Fruit fly (Drosophila melanogaster) whole organism, embryonic: Measurements from ENCODE around the gene Ilp4.

ENCODE experiments used
- Aef1 ChIP-seq: fragments of 200-800 bp; sonication (Bioruptor generic); IDR thresholded peaks from 3 replicates; pipeline ENCODE4 v1.3.6; 2022; ENCODE audit warnings: missing biosample characterization, missing genetic modification characterization
- BtbVII ChIP-seq: fragments of 200-800 bp; sonication (Bioruptor generic); optimal IDR thresholded peaks from 3 replicates; lab custom pipeline; 2017; ENCODE audit warnings: missing biosample characterization, mild to moderate bottlenecking, missing genetic modification characterization
- CG10543 ChIP-seq: fragments of 200-800 bp; sonication (Bioruptor generic); optimal IDR thresholded peaks from 3 replicates; lab custom pipeline; 2017; ENCODE audit warnings: missing biosample characterization, mild to moderate bottlenecking, missing genetic modification characterization, moderate library complexity
- CG10979 ChIP-seq: fragments of 200-800 bp; sonication (Bioruptor generic); optimal IDR thresholded peaks from 2 replicates; lab custom pipeline; 2018; ENCODE audit warnings: missing biosample characterization, mild to moderate bottlenecking, missing genetic modification characterization, moderate library complexity
- CG1233 ChIP-seq: fragments of 200-800 bp; sonication (Bioruptor generic); optimal IDR thresholded peaks from 4 replicates; lab custom pipeline; 2018; ENCODE audit warnings: missing biosample characterization, mild to moderate bottlenecking, missing genetic modification characterization
- CG14965 ChIP-seq: fragments of 200-800 bp; sonication (Bioruptor generic); optimal IDR thresholded peaks from 2 replicates; lab custom pipeline; 2016; ENCODE audit warnings: missing biosample characterization, missing genetic modification characterization, borderline replicate concordance
- CG17568 ChIP-seq: fragments of 200-800 bp; sonication (Bioruptor generic); optimal IDR thresholded peaks from 2 replicates; lab custom pipeline; 2018; ENCODE audit warnings: missing biosample characterization, mild to moderate bottlenecking, missing genetic modification characterization, moderate library complexity
- CG30431 ChIP-seq: fragments of 200-800 bp; sonication (Bioruptor generic); optimal IDR thresholded peaks from 2 replicates; lab custom pipeline; 2017; ENCODE audit warnings: missing biosample characterization, missing genetic modification characterization
- CG4730 ChIP-seq: fragments of 200-800 bp; sonication (Bioruptor generic); IDR thresholded peaks from 2 replicates; pipeline ENCODE4 v1.3.6; 2022; ENCODE audit warnings: missing biosample characterization, missing genetic modification characterization
- CG5245 ChIP-seq: fragments of 200-800 bp; sonication (Bioruptor generic); optimal IDR thresholded peaks from 3 replicates; lab custom pipeline; 2016; ENCODE audit warnings: missing biosample characterization, missing genetic modification characterization
- CG6272 ChIP-seq: fragments of 200-800 bp; sonication (Bioruptor generic); IDR thresholded peaks from 2 replicates; pipeline ENCODE4 v1.3.6; 2022; ENCODE audit warnings: missing biosample characterization, missing genetic modification characterization
- CG6813 ChIP-seq: fragments of 200-800 bp; sonication (Bioruptor generic); optimal IDR thresholded peaks from 2 replicates; lab custom pipeline; 2017; ENCODE audit warnings: missing biosample characterization, missing genetic modification characterization, mild to moderate bottlenecking, moderate library complexity, missing genetic modification reagents
- CG7786 ChIP-seq: fragments of 200-800 bp; sonication (Bioruptor generic); optimal IDR thresholded peaks from 2 replicates; lab custom pipeline; 2016; ENCODE audit warnings: missing biosample characterization, missing genetic modification characterization
- CG8089 ChIP-seq: fragments of 200-800 bp; sonication (Bioruptor generic); optimal IDR thresholded peaks from 3 replicates; lab custom pipeline; 2016; ENCODE audit warnings: missing biosample characterization, missing genetic modification characterization
- CG8281 ChIP-seq: fragments of 200-800 bp; sonication (Bioruptor generic); optimal IDR thresholded peaks from 2 replicates; lab custom pipeline; 2018; ENCODE audit warnings: missing biosample characterization, mild to moderate bottlenecking, missing genetic modification characterization, moderate library complexity
- CG8924 ChIP-seq: fragments of 200-800 bp; optimal IDR thresholded peaks from 3 replicates; lab custom pipeline; 2019; ENCODE audit warnings: missing biosample characterization, mild to moderate bottlenecking, missing genetic modification characterization, moderate library complexity
- CG9817 ChIP-seq: fragments of 200-800 bp; sonication (Bioruptor generic); optimal IDR thresholded peaks from 2 replicates; lab custom pipeline; 2018; ENCODE audit warnings: missing biosample characterization, mild to moderate bottlenecking, missing genetic modification characterization, moderate library complexity
- Dbx ChIP-seq: fragments of 200-800 bp; sonication (Bioruptor generic); IDR thresholded peaks from 3 replicates; pipeline ENCODE4 v1.3.6; 2022; ENCODE audit warnings: missing biosample characterization, missing genetic modification characterization
- Deaf1 ChIP-seq: fragments of 200-800 bp; optimal IDR thresholded peaks from 3 replicates; lab custom pipeline; 2019; ENCODE audit warnings: missing biosample characterization, mild to moderate bottlenecking, missing genetic modification characterization, moderate library complexity
- Fer2 ChIP-seq: fragments of 200-800 bp; sonication (Bioruptor generic); optimal IDR thresholded peaks from 2 replicates; lab custom pipeline; 2018; ENCODE audit warnings: missing biosample characterization, mild to moderate bottlenecking, missing genetic modification characterization, moderate library complexity
- H2.0 ChIP-seq: fragments of 200-800 bp; sonication (Bioruptor generic); IDR thresholded peaks from 2 replicates; pipeline ENCODE4 v1.3.6; 2022; ENCODE audit warnings: missing biosample characterization, missing genetic modification characterization
- HLH3B ChIP-seq: fragments of 200-800 bp; sonication (Bioruptor generic); IDR thresholded peaks from 2 replicates; pipeline ENCODE4 v1.3.6; 2022; ENCODE audit warnings: missing biosample characterization, missing genetic modification characterization
- MBD-R2 ChIP-seq: fragments of 200-800 bp; sonication (Bioruptor generic); IDR thresholded peaks from 2 replicates; pipeline ENCODE4 v1.3.6; 2022; ENCODE audit warnings: missing biosample characterization, missing genetic modification characterization
- Max ChIP-seq: fragments of 200-800 bp; sonication (Bioruptor generic); optimal IDR thresholded peaks from 2 replicates; lab custom pipeline; 2016; ENCODE audit warnings: missing biosample characterization, mild to moderate bottlenecking, missing genetic modification characterization
- Med ChIP-seq: fragments of 200-800 bp; sonication (Bioruptor generic); peaks from one replicate; lab custom pipeline; 2016; ENCODE audit warnings: missing biosample characterization, missing genetic modification characterization, mild to moderate bottlenecking, inconsistent platforms, moderate library complexity
- Meics ChIP-seq: fragments of 200-800 bp; sonication (Bioruptor generic); optimal IDR thresholded peaks from 2 replicates; lab custom pipeline; 2017; ENCODE audit warnings: missing biosample characterization, mild to moderate bottlenecking, missing genetic modification characterization
- Pdp1 ChIP-seq, 2 experiments: fragments of 200-800 bp; sonication (Bioruptor generic); optimal IDR thresholded peaks; 3 replicates each; lab custom pipeline; 2016; ENCODE audit warnings: missing biosample characterization in 2 of 2, missing genetic modification characterization in 2 of 2, mild to moderate bottlenecking in 1 of 2, moderate library complexity in 1 of 2
- TFAM ChIP-seq: fragments of 200-800 bp; sonication (Bioruptor generic); optimal IDR thresholded peaks from 2 replicates; lab custom pipeline; 2017; ENCODE audit warnings: missing biosample characterization, missing genetic modification characterization, inconsistent platforms
- cas ChIP-seq: fragments of 200-800 bp; sonication (Bioruptor generic); IDR thresholded peaks from 2 replicates; pipeline ENCODE4 v1.3.6; 2022; ENCODE audit warnings: missing biosample characterization, missing genetic modification characterization
- cwo ChIP-seq: fragments of 200-800 bp; sonication (Bioruptor generic); optimal IDR thresholded peaks from 3 replicates; lab custom pipeline; 2017; ENCODE audit warnings: missing biosample characterization, missing genetic modification characterization, mild to moderate bottlenecking, moderate library complexity, missing genetic modification reagents
- dmrt99B ChIP-seq: fragments of 200-800 bp; sonication (Bioruptor generic); optimal IDR thresholded peaks from 2 replicates; lab custom pipeline; 2018; ENCODE audit warnings: missing biosample characterization, mild to moderate bottlenecking, missing genetic modification characterization, moderate library complexity
- esg ChIP-seq: fragments of 200-800 bp; sonication (Bioruptor generic); conservative IDR thresholded peaks from 2 replicates; pipeline ENCODE4 v1.3.6; 2022; ENCODE audit warnings: missing biosample characterization, missing genetic modification characterization
- eve ChIP-seq, 2 experiments: fragments of >200 bp; optimal IDR thresholded peaks; 2 replicates each; lab custom pipeline; 2017; ENCODE audit warnings: missing biosample characterization in 2 of 2, missing genetic modification characterization in 2 of 2
- ewg ChIP-seq: fragments of 200-800 bp; sonication (Bioruptor generic); optimal IDR thresholded peaks from 3 replicates; lab custom pipeline; 2017; ENCODE audit warnings: mild to moderate bottlenecking, missing biosample characterization, missing genetic modification reagents, missing genetic modification characterization
- her ChIP-seq: fragments of 200-800 bp; sonication (Bioruptor generic); optimal IDR thresholded peaks from 2 replicates; lab custom pipeline; 2016; ENCODE audit warnings: missing biosample characterization, missing genetic modification characterization
- jigr1 ChIP-seq: fragments of 200-800 bp; sonication (Bioruptor generic); IDR thresholded peaks from 3 replicates; pipeline ENCODE4 v1.3.6; 2022; ENCODE audit warnings: missing biosample characterization, missing genetic modification characterization
- ken ChIP-seq: fragments of 200-800 bp; sonication (Bioruptor generic); IDR thresholded peaks from 3 replicates; pipeline ENCODE4 v1.3.6; 2022; ENCODE audit warnings: missing biosample characterization, missing genetic modification characterization
- knrl ChIP-seq: fragments of 200-800 bp; sonication (Bioruptor generic); IDR thresholded peaks from 3 replicates; pipeline ENCODE4 v1.3.6; 2022; ENCODE audit warnings: missing biosample characterization, missing genetic modification characterization; ENCODE audit not compliant: partially characterized antibody
- lbe ChIP-seq: fragments of 200-800 bp; sonication (Bioruptor generic); optimal IDR thresholded peaks from 2 replicates; lab custom pipeline; 2016; ENCODE audit warnings: missing biosample characterization, mild to moderate bottlenecking, missing genetic modification characterization
- lmd ChIP-seq: fragments of 200-800 bp; sonication (Bioruptor generic); IDR thresholded peaks from 2 replicates; pipeline ENCODE4 v1.3.6; 2022; ENCODE audit warnings: missing biosample characterization, missing genetic modification characterization
- mirr ChIP-seq: fragments of 200-800 bp; sonication (Bioruptor generic); optimal IDR thresholded peaks from 3 replicates; lab custom pipeline; 2018; ENCODE audit warnings: missing biosample characterization, mild to moderate bottlenecking, missing genetic modification characterization
- odd ChIP-seq: fragments of 200-800 bp; sonication (Bioruptor generic); optimal IDR thresholded peaks from 2 replicates; lab custom pipeline; 2017; ENCODE audit warnings: missing biosample characterization, mild to moderate bottlenecking, missing genetic modification characterization
- pb ChIP-seq: fragments of 200-800 bp; sonication (Bioruptor generic); optimal IDR thresholded peaks from 3 replicates; lab custom pipeline; 2016; ENCODE audit warnings: missing biosample characterization, missing genetic modification characterization
- peb ChIP-seq: fragments of 200-800 bp; sonication (Bioruptor generic); IDR thresholded peaks from 2 replicates; pipeline ENCODE4 v1.3.6; 2022; ENCODE audit warnings: missing biosample characterization, missing genetic modification characterization
- pnt ChIP-seq: fragments of 200-800 bp; sonication (Bioruptor generic); optimal IDR thresholded peaks from 3 replicates; lab custom pipeline; 2016; ENCODE audit warnings: missing biosample characterization, missing genetic modification characterization
- sna ChIP-seq: fragments of 200-800 bp; sonication (Bioruptor generic); IDR thresholded peaks from 2 replicates; pipeline ENCODE4 v1.3.6; 2022; ENCODE audit warnings: missing biosample characterization, missing genetic modification characterization; ENCODE audit not compliant: partially characterized antibody
- so ChIP-seq: fragments of 200-800 bp; sonication (Bioruptor generic); IDR thresholded peaks from 3 replicates; pipeline ENCODE4 v1.3.6; 2022; ENCODE audit warnings: missing biosample characterization, missing genetic modification characterization
- sug ChIP-seq: fragments of 200-800 bp; optimal IDR thresholded peaks from 2 replicates; lab custom pipeline; 2019; ENCODE audit warnings: missing biosample characterization, mild to moderate bottlenecking, missing genetic modification characterization, moderate library complexity
- usp ChIP-seq: fragments of >200 bp; optimal IDR thresholded peaks from 2 replicates; lab custom pipeline; 2017; ENCODE audit warnings: missing biosample characterization, missing genetic modification characterization
- zf30C ChIP-seq: fragments of 200-800 bp; sonication (Bioruptor generic); optimal IDR thresholded peaks from 3 replicates; lab custom pipeline; 2018; ENCODE audit warnings: missing biosample characterization, mild to moderate bottlenecking, missing genetic modification characterization

Ilp4 gene

dm6 chr3L:9760151-9760749 lies 43.8 kb downstream of the Ilp4 start, which contains the start of gene CG42268 (continued):
- TF ChIP-seq dmrt99B (tag; lab: Kevin White, UChicago) (no peak), Fer2 (tag; lab: Kevin White, UChicago) (no peak), peb (GFP tag; lab: Robert Waterston, UW) (no peak), jigr1 (GFP tag; lab: Robert Waterston, UW) (no peak), odd (GFP tag; lab: Kevin White, UChicago) (no peak), CG7786 (GFP tag; lab: Kevin White, UChicago) (no peak), pb (GFP tag; lab: Kevin White, UChicago) (no peak), eve (GFP tag; optimal IDR thresholded peaks at IDR 0.05; lab: Kevin White, UChicago) (no peak), lmd (no peak), CG10979 (tag; lab: Kevin White, UChicago) (no peak), esg (GFP tag; lab: Robert Waterston, UW) (no peak), usp (GFP tag; lab: Kevin White, UChicago) (no peak), CG30431 (GFP tag; lab: Kevin White, UChicago) (no peak), CG8924 (tag; lab: Kevin White, UChicago) (no peak), Dbx (no peak; the same call in 2 of the 3 replicates), sug (tag; lab: Kevin White, UChicago) (peak; percentile 26), Aef1 (no peak), Med (GFP tag; lab: Kevin White, UChicago) (peak; percentile 81), Max (no peak), Pdp1 (GFP tag; optimal IDR thresholded peaks at IDR 0.05; lab: Kevin White, UChicago) (peak in 1 of 2 experiments; percentile 25), so (GFP tag; lab: Robert Waterston, UW) (no peak), H2.0 (GFP tag; lab: Robert Waterston, UW) (no peak), CG8281 (no peak), ewg (no peak), cas (GFP tag; lab: Robert Waterston, UW) (no peak), CG4730 (GFP tag; lab: Robert Waterston, UW) (no peak), CG5245 (no peak), CG6813 (GFP tag; lab: Kevin White, UChicago) (no peak), HLH3B (no peak), cwo (GFP tag; lab: Kevin White, UChicago) (peak; percentile 50), sna (GFP tag; lab: Robert Waterston, UW) (no peak), BtbVII (GFP tag; lab: Kevin White, UChicago) (peak; percentile 46), CG10543 (GFP tag; lab: Kevin White, UChicago) (peak; percentile 21), CG8089 (GFP tag; lab: Kevin White, UChicago) (no peak), CG9817 (tag; lab: Kevin White, UChicago) (no peak), CG17568 (no peak), Meics (no peak), CG1233 (no peak), knrl (no peak), CG14965 (no peak), mirr (GFP tag; lab: Kevin White, UChicago) (peak; percentile 23), pnt (GFP tag; lab: Kevin White, UChicago) (no peak), CG6272 (GFP tag; lab: Robert Waterston, UW) (no peak), TFAM (GFP tag; lab: Kevin White, UChicago) (no peak), ken (GFP tag; lab: Robert Waterston, UW) (no peak), Deaf1 (tag; lab: Kevin White, UChicago) (peak; percentile 85), MBD-R2 (GFP tag; lab: Robert Waterston, UW) (no peak), her (GFP tag; lab: Kevin White, UChicago) (no peak), lbe (GFP tag; lab: Kevin White, UChicago) (no peak), zf30C (GFP tag; lab: Kevin White, UChicago) (no peak)
- TF ChIP-seq, all 482 proteins: peak for 27
